Worm (Caenorhabditis elegans) whole organism, L3 larva: ENCODE results near the gene Y2H9A.6.

ENCODE experiments used
- R02D3.7 ChIP-seq: fragments of 150-350 bp; optimal IDR thresholded peaks from 2 replicates; lab custom pipeline; 2014; ENCODE audit warnings: missing biosample characterization, missing genetic modification characterization
- ama-1 ChIP-seq: fragments of 150-350 bp; optimal IDR thresholded peaks from 2 replicates; lab custom pipeline; 2018
- daf-12 ChIP-seq: fragments of 150-350 bp; optimal IDR thresholded peaks from 2 replicates; lab custom pipeline; 2014; ENCODE audit warnings: missing biosample characterization, missing genetic modification reagents, missing genetic modification characterization
- elt-3 ChIP-seq, 3 experiments: fragments of 150-350 bp in 1 of 3; sonication (generic microtip) in 2 of 3; optimal IDR thresholded peaks; 2 replicates in 2 of 3; 4 replicates in 1 of 3; lab custom pipeline; 2014 to 2017; ENCODE audit warnings: missing biosample characterization in 3 of 3, missing genetic modification characterization in 3 of 3
- fkh-2 ChIP-seq: fragments of 150-350 bp; optimal IDR thresholded peaks from 2 replicates; lab custom pipeline; 2014; ENCODE audit warnings: missing biosample characterization, missing genetic modification reagents, missing genetic modification characterization
- jun-1 ChIP-seq: fragments of 150-350 bp; optimal IDR thresholded peaks from 2 replicates; lab custom pipeline; 2014; ENCODE audit warnings: missing biosample characterization, missing genetic modification reagents, missing genetic modification characterization
- nfya-1 ChIP-seq: sonication (generic microtip); optimal IDR thresholded peaks from 2 replicates; lab custom pipeline; 2017; ENCODE audit warnings: missing genetic modification characterization, mild to moderate bottlenecking, missing compliant biosample characterization, antibody characterized with exemption, moderate library complexity; ENCODE audit not compliant: insufficient read depth
- nhr-76 ChIP-seq: fragments of 150-350 bp; sonication (generic microtip); optimal IDR thresholded peaks from 5 replicates; lab custom pipeline; 2014; ENCODE audit warnings: missing biosample characterization, missing genetic modification characterization
- unc-62 ChIP-seq: fragments of 150-350 bp; sonication (generic microtip); optimal IDR thresholded peaks from 4 replicates; lab custom pipeline; 2014; ENCODE audit warnings: missing biosample characterization, missing genetic modification reagents, missing genetic modification characterization

DNA sequence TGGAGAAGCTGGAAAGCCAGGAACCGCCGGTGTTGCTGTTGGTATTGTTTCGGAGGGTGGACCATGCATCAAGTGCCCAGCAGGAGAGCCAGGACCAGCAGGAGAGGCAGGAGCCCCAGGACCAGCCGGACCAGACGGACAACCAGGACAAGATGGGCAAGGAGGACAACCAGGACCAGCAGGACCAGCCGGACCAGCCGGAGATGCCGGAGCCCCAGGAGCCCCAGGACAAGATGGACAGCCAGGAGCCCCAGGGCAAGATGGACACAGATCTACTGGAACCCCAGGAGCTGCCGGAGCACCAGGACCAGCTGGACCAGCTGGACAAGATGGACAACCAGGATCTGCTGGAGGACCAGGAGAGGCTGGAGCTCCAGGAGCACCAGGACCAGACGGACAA lies 816 bp upstream of the Y2H9A.6 start:
- TF ChIP-seq jun-1 (tag; lab: Kevin White, UChicago) = no peak
- no peak for TF ChIP-seq ama-1 (lab: Kevin White, UChicago)
- TF ChIP-seq unc-62 (GFP tag; lab: Kevin White, UChicago) = no peak
- TF ChIP-seq R02D3.7 (tag; lab: Kevin White, UChicago) = no peak
- no peak for TF ChIP-seq elt-3 (tag; optimal IDR thresholded peaks at IDR 0.05; lab: Kevin White, UChicago)
- TF ChIP-seq daf-12 = no peak
- no peak for TF ChIP-seq nfya-1 (tag; lab: Kevin White, UChicago)
- TF ChIP-seq nhr-76 = no peak
- TF ChIP-seq fkh-2 = no peak
